Worm (Caenorhabditis elegans): ENCODE results near the gene F44E5.17.

The F44E5.17 gene

ce11 chrII:11720819-11721218, 27.6 kb downstream of the F44E5.17 start:
- TF ChIP-seq daf-12 (tag; optimal IDR thresholded peaks at IDR 0.05) (no peak), nhr-23 (tag; optimal IDR thresholded peaks at IDR 0.05) (no peak), eor-1 (tag; optimal IDR thresholded peaks at IDR 0.05) (no peak), elt-2 (tag; optimal IDR thresholded peaks at IDR 0.05) (no peak), nhr-11 (tag; optimal IDR thresholded peaks at IDR 0.05) (no peak), fkh-2 (tag; optimal IDR thresholded peaks at IDR 0.05) (no peak), ama-1 (optimal IDR thresholded peaks at IDR 0.05) (no peak), pqm-1 (tag; optimal IDR thresholded peaks at IDR 0.05) (no peak), nhr-67 (tag; optimal IDR thresholded peaks at IDR 0.05) (no peak), sea-2 (GFP tag; optimal IDR thresholded peaks at IDR 0.05) (no peak), R02D3.7 (tag; optimal IDR thresholded peaks at IDR 0.05) (no peak)

DNA sequence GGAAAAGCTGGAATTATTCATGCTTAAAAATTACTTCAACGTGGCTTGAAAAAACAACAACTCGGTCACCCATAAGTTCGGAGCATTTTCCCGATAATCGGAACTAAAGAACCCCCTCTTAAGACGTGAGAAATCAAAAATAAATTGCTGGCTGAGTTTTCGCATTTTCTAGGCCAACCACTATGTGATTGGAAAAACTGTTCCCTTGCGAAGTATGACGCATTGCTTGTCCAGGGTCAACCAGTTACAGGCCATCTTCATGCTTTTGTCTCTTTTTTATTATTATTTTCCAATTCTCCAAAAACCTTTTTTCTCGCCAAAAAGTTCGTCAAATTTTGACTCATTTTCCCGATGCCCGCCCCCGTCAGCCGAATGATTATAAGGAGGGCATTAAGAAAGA, 28.3 kb downstream of the F44E5.17 start, which contains the start of gene F13D12.3:
Gene F13D12.3, plus strand, starts transcription at position 301 of the 400 bp plus-strand sequence.
- TF ChIP-seq nhr-76 (tag; optimal IDR thresholded peaks at IDR 0.05), result no peak

- TF ChIP-seq ztf-4 (tag; optimal IDR thresholded peaks at IDR 0.05), result no peak
- no peak for TF ChIP-seq aly-2 (tag; optimal IDR thresholded peaks at IDR 0.05)
- TF ChIP-seq egl-27 (tag; optimal IDR thresholded peaks at IDR 0.05), result no peak
- no peak for TF ChIP-seq nhr-76 (tag; optimal IDR thresholded peaks at IDR 0.05)
- no peak for TF ChIP-seq mml-1 (tag; optimal IDR thresholded peaks at IDR 0.05)
Observed at ce11 chrII:11719533-11719932, 28.9 kb downstream of the F44E5.17 start.

DNA sequence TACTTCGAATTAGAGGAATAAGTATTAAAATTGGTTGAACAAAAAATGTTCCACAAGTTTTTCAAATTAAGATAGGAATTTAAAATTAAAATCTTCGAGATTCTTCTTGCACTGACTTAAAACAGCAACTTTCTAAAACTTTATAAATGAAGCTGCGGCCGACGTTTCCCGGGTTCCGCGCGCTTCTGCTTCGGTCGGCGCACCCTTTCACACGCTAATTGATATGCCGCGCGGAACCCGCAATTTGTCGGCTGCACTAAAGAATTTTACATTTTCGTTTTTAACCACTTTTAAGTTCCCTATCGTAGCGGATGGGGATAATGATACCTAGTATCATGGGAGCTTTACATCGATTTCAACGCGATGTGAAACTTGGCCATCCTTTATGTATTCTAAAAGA, 33.7 kb downstream of the F44E5.17 start:
- peak; percentile 50 for TF ChIP-seq snpc-4 (tag; optimal IDR thresholded peaks at IDR 0.05)
- TF ChIP-seq elt-1 (tag; optimal IDR thresholded peaks at IDR 0.05), result no peak
- no peak for TF ChIP-seq hmg-11 (tag; optimal IDR thresholded peaks at IDR 0.05)

DNA sequence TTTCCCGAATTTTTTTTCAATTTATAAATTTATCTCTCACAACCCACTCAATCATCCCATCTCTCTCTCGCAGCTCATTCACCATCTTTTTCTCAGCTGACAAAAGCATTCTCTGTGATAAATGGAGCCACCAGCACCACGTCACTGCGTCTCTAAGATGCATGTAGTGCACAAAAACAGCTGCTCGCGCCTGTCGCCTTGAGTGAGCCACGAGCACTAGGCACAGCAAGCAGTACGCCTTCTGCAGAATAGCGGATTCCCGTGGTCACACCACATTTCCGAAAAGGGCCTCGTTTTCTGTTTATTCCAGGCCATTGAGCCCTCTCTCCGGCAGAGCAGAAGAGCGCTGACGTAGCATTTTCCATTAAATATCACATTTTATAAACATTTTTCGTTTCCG, 34.8 kb downstream of the F44E5.17 start, which contains the start of gene F13D12.10:
Gene F13D12.10, plus strand, starts transcription at position 231 of the 400 bp plus-strand sequence.
- TF ChIP-seq lin-39 (tag; optimal IDR thresholded peaks at IDR 0.05) (peak; percentile 55), ceh-16 (tag; optimal IDR thresholded peaks at IDR 0.05) (no peak), nfya-1 (tag; optimal IDR thresholded peaks at IDR 0.05; ENCODE audit: insufficient read depth) (peak; percentile 14), zag-1 (tag; optimal IDR thresholded peaks at IDR 0.05) (no peak)

- no peak for TF ChIP-seq ztf-4 (tag; optimal IDR thresholded peaks at IDR 0.05)
- no peak for TF ChIP-seq jun-1 (tag; optimal IDR thresholded peaks at IDR 0.05)
- no peak for TF ChIP-seq ceh-9 (tag; optimal IDR thresholded peaks at IDR 0.05)
- TF ChIP-seq nhr-23 (tag; optimal IDR thresholded peaks at IDR 0.05), result no peak
- no peak for TF ChIP-seq unc-62 (GFP tag; optimal IDR thresholded peaks at IDR 0.05)
- TF ChIP-seq daf-12 (tag; optimal IDR thresholded peaks at IDR 0.05), result no peak
Observed at ce11 chrII:11710771-11711170, 37.6 kb downstream of the F44E5.17 start.

- TF ChIP-seq zag-1 (tag; optimal IDR thresholded peaks at IDR 0.05), result no peak
Observed at ce11 chrII:11709464-11709863, 38.9 kb downstream of the F44E5.17 start, which contains the start of gene fcmt-1. Gene fcmt-1, minus strand, starts transcription at chrII:11709564.

- TF ChIP-seq nhr-76 (tag; optimal IDR thresholded peaks at IDR 0.05) (peak; percentile 42), daf-12 (tag; optimal IDR thresholded peaks at IDR 0.05) (no peak), elt-3 (tag; optimal IDR thresholded peaks at IDR 0.05) (no peak), nfya-1 (tag; optimal IDR thresholded peaks at IDR 0.05; ENCODE audit: insufficient read depth) (no peak), nhr-25 (tag; optimal IDR thresholded peaks at IDR 0.05) (no peak), lin-15B (tag; optimal IDR thresholded peaks at IDR 0.05) (no peak), aly-2 (tag; optimal IDR thresholded peaks at IDR 0.05) (no peak), pqm-1 (tag; optimal IDR thresholded peaks at IDR 0.05) (peak; percentile 45), fkh-2 (tag; optimal IDR thresholded peaks at IDR 0.05) (no peak), nhr-67 (tag; optimal IDR thresholded peaks at IDR 0.05) (no peak), tbx-2 (tag; optimal IDR thresholded peaks at IDR 0.05) (no peak), unc-39 (tag; optimal IDR thresholded peaks at IDR 0.05) (no peak), elt-2 (tag; optimal IDR thresholded peaks at IDR 0.05) (peak; percentile 5)
Observed at ce11 chrII:11705787-11706186, 42.6 kb downstream of the F44E5.17 start, which contains the start of gene VF13D12L.3. Gene VF13D12L.3, plus strand, starts transcription at chrII:11706009.
